Worm (Caenorhabditis elegans) whole organism, mixed stage, embryonic: ENCODE measurements around the gene efl-3.
A peak's percentile ranks its signal among the peaks of the same experiment; 100 is the strongest.

Experiments
- M03D4.4 ChIP-seq: sonication (generic microtip); optimal IDR thresholded peaks from 2 replicates; lab custom pipeline; 2017; ENCODE audit warnings: mild to moderate bottlenecking, missing genetic modification characterization, missing compliant biosample characterization
- blmp-1 ChIP-seq: fragments of 150-350 bp; optimal IDR thresholded peaks from 2 replicates; lab custom pipeline; 2014; ENCODE audit warnings: missing biosample characterization, missing genetic modification characterization
- ceh-39 ChIP-seq: fragments of 150-350 bp; optimal IDR thresholded peaks from 2 replicates; lab custom pipeline; 2014; ENCODE audit warnings: missing biosample characterization, missing genetic modification characterization
- ceh-43 ChIP-seq: fragments of 200-800 bp; sonication (Bioruptor generic); optimal IDR thresholded peaks from 2 replicates; lab custom pipeline; 2018; ENCODE audit warnings: mild to moderate bottlenecking, missing genetic modification characterization, moderate library complexity, missing compliant biosample characterization
- ceh-83 ChIP-seq: fragments of 200-800 bp; sonication (Bioruptor generic); optimal IDR thresholded peaks from 2 replicates; lab custom pipeline; 2018; ENCODE audit warnings: mild to moderate bottlenecking, missing genetic modification characterization, missing compliant biosample characterization
- ces-1 ChIP-seq: fragments of 150-350 bp; optimal IDR thresholded peaks from 2 replicates; lab custom pipeline; 2014; ENCODE audit warnings: missing biosample characterization, missing genetic modification reagents, missing genetic modification characterization
- cnd-1 ChIP-seq: fragments of 200-800 bp; sonication (Bioruptor generic); optimal IDR thresholded peaks from 2 replicates; lab custom pipeline; 2018; ENCODE audit warnings: mild to moderate bottlenecking, missing genetic modification characterization, missing compliant biosample characterization
- elt-1 ChIP-seq: sonication (generic microtip); optimal IDR thresholded peaks from 2 replicates; lab custom pipeline; 2017; ENCODE audit warnings: missing genetic modification characterization, mild to moderate bottlenecking, missing compliant biosample characterization, antibody characterized with exemption, moderate library complexity, borderline replicate concordance; ENCODE audit not compliant: insufficient read depth
- elt-3 ChIP-seq: fragments of 150-350 bp; optimal IDR thresholded peaks from 2 replicates; lab custom pipeline; 2014; ENCODE audit warnings: missing biosample characterization, missing genetic modification characterization
- hlh-1 ChIP-seq: fragments of 150-350 bp; optimal IDR thresholded peaks from 2 replicates; lab custom pipeline; 2014; ENCODE audit warnings: missing biosample characterization, missing genetic modification reagents, missing genetic modification characterization
- lin-13 ChIP-seq: fragments of 150-350 bp; optimal IDR thresholded peaks from 2 replicates; lab custom pipeline; 2014; ENCODE audit warnings: missing biosample characterization, missing genetic modification characterization
- lin-32 ChIP-seq: fragments of 200-800 bp; sonication (Bioruptor generic); optimal IDR thresholded peaks from 2 replicates; lab custom pipeline; 2018; ENCODE audit warnings: mild to moderate bottlenecking, missing genetic modification characterization, missing compliant biosample characterization
- lsy-2 ChIP-seq: fragments of 150-350 bp; optimal IDR thresholded peaks from 2 replicates; lab custom pipeline; 2014; ENCODE audit warnings: missing biosample characterization, missing genetic modification characterization
- mab-5 ChIP-seq: fragments of 150-350 bp; optimal IDR thresholded peaks from 2 replicates; lab custom pipeline; 2014; ENCODE audit warnings: missing biosample characterization, missing genetic modification characterization
- mep-1 ChIP-seq: fragments of 150-350 bp; optimal IDR thresholded peaks from 2 replicates; lab custom pipeline; 2017; ENCODE audit warnings: missing biosample characterization, missing genetic modification reagents, missing genetic modification characterization, inconsistent platforms
- mls-2 ChIP-seq: sonication (generic microtip); optimal IDR thresholded peaks from 2 replicates; lab custom pipeline; 2016; ENCODE audit warnings: mild to moderate bottlenecking, missing genetic modification characterization, moderate library complexity, missing compliant biosample characterization
- nhr-12 ChIP-seq: fragments of 150-350 bp; optimal IDR thresholded peaks from 2 replicates; lab custom pipeline; 2014; ENCODE audit warnings: missing biosample characterization, missing genetic modification characterization
- nhr-2 ChIP-seq: fragments of 150-350 bp; optimal IDR thresholded peaks from 2 replicates; lab custom pipeline; 2014; ENCODE audit warnings: missing biosample characterization, missing genetic modification characterization
- nhr-237 ChIP-seq: fragments of 150-350 bp; optimal IDR thresholded peaks from 2 replicates; lab custom pipeline; 2014; ENCODE audit warnings: missing biosample characterization, missing genetic modification characterization
- nhr-76 ChIP-seq: sonication (generic microtip); optimal IDR thresholded peaks from 2 replicates; lab custom pipeline; 2017; ENCODE audit warnings: missing biosample characterization, missing genetic modification characterization
- pha-4 ChIP-seq: fragments of 150-350 bp; optimal IDR thresholded peaks from 2 replicates; lab custom pipeline; 2018; ENCODE audit warnings: missing biosample characterization, missing genetic modification reagents, missing genetic modification characterization
- sem-2 ChIP-seq: fragments of 200-800 bp; sonication (Bioruptor generic); optimal IDR thresholded peaks from 2 replicates; lab custom pipeline; 2018; ENCODE audit warnings: mild to moderate bottlenecking, missing genetic modification characterization, missing compliant biosample characterization
- sptf-1 ChIP-seq: sonication (generic microtip); optimal IDR thresholded peaks from 2 replicates; lab custom pipeline; 2017; ENCODE audit warnings: mild to moderate bottlenecking, missing genetic modification characterization, moderate library complexity, missing compliant biosample characterization
- tbx-8 ChIP-seq: fragments of 200-800 bp; sonication (Bioruptor generic); optimal IDR thresholded peaks from 2 replicates; lab custom pipeline; 2018; ENCODE audit warnings: mild to moderate bottlenecking, missing genetic modification characterization, moderate library complexity, missing compliant biosample characterization
- unc-120 ChIP-seq: sonication (generic microtip); optimal IDR thresholded peaks from 2 replicates; lab custom pipeline; 2017; ENCODE audit warnings: missing genetic modification characterization, missing compliant biosample characterization; ENCODE audit not compliant: poor library complexity, severe bottlenecking
- unc-39 ChIP-seq: fragments of 150-350 bp; optimal IDR thresholded peaks from 2 replicates; lab custom pipeline; 2014; ENCODE audit warnings: missing biosample characterization, missing genetic modification characterization
- unc-62 ChIP-seq: fragments of 150-350 bp; optimal IDR thresholded peaks from 2 replicates; lab custom pipeline; 2014; ENCODE audit warnings: missing biosample characterization, missing genetic modification reagents, missing genetic modification characterization
- zip-8 ChIP-seq: fragments of 150-350 bp; optimal IDR thresholded peaks from 2 replicates; lab custom pipeline; 2014; ENCODE audit warnings: missing biosample characterization, missing genetic modification characterization
- ztf-11 ChIP-seq: fragments of 150-350 bp; optimal IDR thresholded peaks from 2 replicates; lab custom pipeline; 2014; ENCODE audit warnings: missing biosample characterization, missing genetic modification characterization

The efl-3 gene

DNA sequence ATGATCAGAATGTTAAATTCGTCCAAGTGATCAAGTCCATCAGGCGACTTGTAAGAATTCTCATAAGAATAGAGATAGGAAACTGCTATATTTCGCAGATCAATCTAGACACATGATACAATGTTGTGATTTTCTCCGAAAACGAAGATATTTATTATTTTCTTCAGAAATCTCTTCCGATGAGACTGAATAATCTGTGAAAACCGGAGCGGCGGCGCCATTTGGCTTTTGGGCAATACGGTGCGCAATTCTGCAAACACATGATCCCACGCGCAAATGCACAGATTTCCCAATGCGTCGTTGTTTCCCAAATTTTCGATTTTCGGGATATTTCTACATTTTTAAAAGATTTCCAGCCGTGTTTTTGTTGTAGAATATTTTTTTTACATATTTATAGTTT, 29.7 kb downstream of the efl-3 start (continued):
- TF ChIP-seq hlh-1 (tag; lab: Kevin White, UChicago) (peak; percentile 3), elt-3 (tag; lab: Kevin White, UChicago) (no peak), blmp-1 (tag; lab: Kevin White, UChicago) (no peak), ces-1 (GFP tag; lab: Kevin White, UChicago) (peak; percentile 4), mep-1 (tag; lab: Kevin White, UChicago) (peak; percentile 73), elt-1 (tag; lab: Kevin White, UChicago) (no peak), ztf-11 (no peak), nhr-12 (tag; lab: Kevin White, UChicago) (no peak), unc-39 (tag; lab: Kevin White, UChicago) (no peak), ceh-43 (GFP tag; lab: Kevin White, UChicago) (no peak), ceh-83 (no peak), nhr-76 (tag; lab: Kevin White, UChicago) (no peak), unc-120 (tag; lab: Kevin White, UChicago) (peak; percentile 78)
- TF ChIP-seq, all 35 proteins: peak for 9

DNA sequence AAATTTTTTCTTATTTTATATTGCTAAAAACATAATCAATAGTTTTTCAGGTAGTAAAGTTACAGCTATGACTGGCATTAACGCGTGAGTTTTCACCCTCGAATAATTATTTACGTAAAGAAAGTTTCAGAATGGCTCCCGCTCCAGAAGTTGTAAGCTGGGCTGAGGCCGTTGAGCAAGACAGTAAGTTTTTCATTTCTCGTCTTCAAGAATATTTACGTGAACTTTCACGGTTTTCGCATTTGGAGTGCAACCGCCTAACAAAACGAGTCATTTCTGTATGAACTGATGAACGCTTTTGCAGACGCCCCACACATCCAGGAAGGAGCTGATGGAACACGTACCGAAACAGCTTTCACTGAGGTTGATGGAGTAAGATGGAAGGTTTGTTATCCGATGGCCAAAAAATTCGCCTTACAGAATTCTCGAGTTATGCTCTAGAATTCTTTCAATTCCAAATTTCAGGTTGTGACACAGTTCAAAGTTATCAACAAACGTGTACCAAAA, 30.3 kb downstream of the efl-3 start, which contains the start of gene eif-3.G:
Gene eif-3.G (plus strand): TSS at position 51 of the 507 bp plus-strand sequence.
- TF ChIP-seq lsy-2: no peak

DNA sequence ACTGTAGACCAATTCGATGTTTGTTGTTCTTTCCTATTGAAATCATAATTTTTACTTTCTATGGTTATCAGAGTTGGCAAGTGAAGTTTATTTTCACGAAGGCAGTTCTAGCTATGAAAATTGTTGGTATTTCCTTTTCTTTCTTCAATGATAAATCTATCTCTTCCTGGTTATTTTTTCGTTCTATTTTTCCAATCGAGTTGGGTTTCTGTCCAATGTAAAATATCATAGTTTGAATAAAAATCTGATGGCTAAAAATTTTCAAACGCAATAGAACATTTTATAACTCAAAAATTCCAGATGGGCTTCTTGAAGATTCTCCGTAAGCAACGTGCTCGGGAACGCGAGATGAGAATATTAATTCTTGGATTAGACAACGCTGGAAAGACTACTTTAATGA, 31.5 kb downstream of the efl-3 start, which contains the start of gene evl-20:
Gene evl-20 (plus strand): TSS at position 301 of the 400 bp plus-strand sequence.
- TF ChIP-seq ces-1 (GFP tag; lab: Kevin White, UChicago) (no peak), lin-32 (GFP tag; lab: Kevin White, UChicago) (no peak), nhr-237 (tag; lab: Kevin White, UChicago) (no peak), unc-120 (tag; lab: Kevin White, UChicago) (no peak)

DNA sequence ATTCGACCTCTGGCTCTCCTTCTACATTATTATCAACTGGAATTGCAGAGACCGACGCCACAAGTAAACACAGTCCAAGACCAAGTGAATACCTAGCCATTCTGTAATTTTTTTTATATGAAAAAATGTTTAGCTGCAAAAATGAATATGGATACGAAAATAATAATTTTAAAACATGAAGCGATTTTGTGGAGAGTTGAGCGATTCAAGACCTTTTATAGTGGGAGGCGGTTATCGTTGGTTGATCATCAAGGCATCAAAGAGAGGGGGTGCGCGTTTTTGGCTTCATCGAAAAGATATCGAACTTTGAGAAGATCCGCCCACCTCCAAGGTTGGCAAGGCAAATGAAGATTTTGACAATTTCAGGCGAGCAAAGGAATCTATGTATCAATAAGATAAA, 34.3 kb downstream of the efl-3 start, which contains the start of gene cut-3:
Gene cut-3 (minus strand): TSS at position 101 of the 400 bp plus-strand sequence.
- TF ChIP-seq cnd-1 (tag; lab: Kevin White, UChicago): no peak
- TF ChIP-seq, all 35 proteins: peak for 0

DNA sequence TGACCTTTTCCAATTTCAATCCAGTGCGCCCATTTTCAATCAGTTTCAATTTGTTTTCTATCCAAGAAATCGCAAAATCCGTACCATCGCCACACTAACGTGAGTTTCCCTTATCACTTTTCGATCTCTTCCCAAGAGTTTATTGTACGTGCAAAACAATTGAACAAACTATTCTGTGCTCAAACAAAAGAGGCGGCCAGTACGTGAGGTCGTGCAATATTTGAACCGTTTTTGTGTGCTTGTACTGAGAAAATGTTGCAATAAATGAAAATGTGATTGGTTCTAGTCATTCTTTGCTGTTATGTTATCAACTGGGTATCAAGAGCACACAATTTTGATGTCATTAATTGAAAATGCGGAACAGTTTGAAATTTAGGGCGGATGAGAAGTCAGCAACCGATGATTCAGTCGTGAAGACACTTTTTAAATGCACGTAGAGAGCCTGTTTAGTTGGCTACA, 37.2 kb downstream of the efl-3 start, which contains the start of gene F22B5.4:
Gene F22B5.4 (plus strand): TSS at position 51 of the 459 bp plus-strand sequence.
- TF ChIP-seq unc-62 (GFP tag; lab: Kevin White, UChicago): no peak
- TF ChIP-seq mls-2 (tag; lab: Kevin White, UChicago): no peak
- TF ChIP-seq, all 35 proteins: peak for 0

DNA sequence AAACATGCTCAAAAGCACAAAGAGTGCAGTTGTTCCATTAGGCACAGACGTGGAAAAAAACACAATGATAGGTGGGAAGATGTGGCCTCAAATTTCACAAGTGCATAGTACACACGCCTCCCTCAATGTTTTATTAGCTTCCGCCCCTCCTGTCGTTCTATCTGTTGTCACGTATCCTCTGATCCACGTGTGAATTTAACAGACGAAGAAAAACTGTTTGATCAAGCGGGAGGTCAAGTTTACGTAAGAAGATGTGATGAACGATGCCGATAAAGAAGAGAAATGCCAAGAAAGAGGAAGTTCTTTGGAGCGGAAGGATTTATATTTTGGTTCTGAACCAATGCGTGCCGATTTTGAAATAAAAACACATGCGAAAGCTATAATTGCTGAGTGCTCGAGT, 38.3 kb downstream of the efl-3 start:
- TF ChIP-seq mls-2 (tag; lab: Kevin White, UChicago) (no peak), hlh-1 (tag; lab: Kevin White, UChicago) (no peak), sptf-1 (tag; lab: Kevin White, UChicago) (no peak), mab-5 (no peak), nhr-2 (no peak), tbx-8 (GFP tag; lab: Kevin White, UChicago) (no peak), nhr-76 (tag; lab: Kevin White, UChicago) (no peak), ztf-11 (no peak)
- TF ChIP-seq, all 35 proteins: peak for 0

DNA sequence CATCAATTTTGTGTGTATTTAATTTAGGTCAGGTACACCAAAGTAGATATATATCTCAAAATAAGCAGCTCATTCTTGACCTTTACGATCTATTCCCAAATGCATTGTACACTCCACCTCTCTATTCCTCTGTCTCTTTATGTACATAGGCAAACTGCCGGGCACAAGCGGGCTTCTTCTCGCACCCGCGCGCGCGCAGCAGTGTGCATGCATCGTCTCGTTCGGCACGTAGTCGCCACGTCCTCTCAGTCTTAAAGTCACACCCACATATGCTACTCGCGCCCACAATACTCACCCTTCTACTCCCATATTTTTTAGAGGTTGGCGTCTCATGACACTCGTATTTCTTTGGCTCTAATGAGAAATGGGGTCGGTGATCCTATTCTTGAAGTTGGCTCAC, 39.0 kb downstream of the efl-3 start:
- TF ChIP-seq pha-4 (tag; lab: Kevin White, UChicago) (peak; percentile 60), ceh-43 (GFP tag; lab: Kevin White, UChicago) (no peak)

DNA sequence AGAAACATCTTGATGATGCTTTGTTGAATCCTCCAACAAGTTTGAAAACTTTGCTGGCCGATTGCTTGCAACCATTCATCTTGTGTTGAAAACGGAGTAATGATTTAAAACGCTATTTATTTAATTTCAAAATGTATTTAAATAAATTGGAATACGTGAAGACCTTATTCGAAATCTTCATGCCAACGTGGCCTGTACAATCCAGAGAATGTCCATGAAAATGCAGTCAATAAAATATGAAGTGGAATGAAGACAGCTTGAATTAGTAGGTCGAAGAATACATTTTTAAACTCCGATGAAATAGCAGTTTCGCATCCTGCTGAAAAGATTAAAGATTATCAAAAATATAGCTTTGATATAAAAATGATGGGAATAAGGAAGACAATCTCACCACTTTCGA, 42.0 kb downstream of the efl-3 start, which contains the start of gene F22B5.5:
Gene F22B5.5 (minus strand): TSS at position 101 of the 400 bp plus-strand sequence.
- TF ChIP-seq ceh-39 (tag; lab: Kevin White, UChicago) (no peak), nhr-237 (tag; lab: Kevin White, UChicago) (no peak), elt-3 (tag; lab: Kevin White, UChicago) (no peak), nhr-2 (no peak), lin-13 (tag; lab: Kevin White, UChicago) (no peak), zip-8 (tag; lab: Kevin White, UChicago) (no peak), unc-39 (tag; lab: Kevin White, UChicago) (no peak), unc-62 (GFP tag; lab: Kevin White, UChicago) (no peak), M03D4.4 (tag; lab: Kevin White, UChicago) (no peak), unc-120 (tag; lab: Kevin White, UChicago) (no peak), mls-2 (tag; lab: Kevin White, UChicago) (no peak), sem-2 (GFP tag; lab: Kevin White, UChicago) (no peak)
- TF ChIP-seq, all 35 proteins: peak for 0
